Fruit fly (Drosophila melanogaster) S2 (cell line): ENCODE results near the gene Elba3.

Source experiments
- CG8478 ChIP-seq: fragments of >200 bp; optimal IDR thresholded peaks from 2 replicates; lab custom pipeline; 2018
- CTCF ChIP-seq, 2 experiments: fragments of >200 bp; optimal IDR thresholded peaks; 2 replicates each; lab custom pipeline; 2018

Gene Elba3

dm6 chr2L:4687211-4687610 is at the start of gene Elba3:
TSS of gene Elba3 (plus strand) at chr2L:4687511.
- TF ChIP-seq CG8478 (lab: Kevin White, UChicago) (no peak), CTCF (optimal IDR thresholded peaks at IDR 0.05; lab: Kevin White, UChicago) (no peak)

DNA sequence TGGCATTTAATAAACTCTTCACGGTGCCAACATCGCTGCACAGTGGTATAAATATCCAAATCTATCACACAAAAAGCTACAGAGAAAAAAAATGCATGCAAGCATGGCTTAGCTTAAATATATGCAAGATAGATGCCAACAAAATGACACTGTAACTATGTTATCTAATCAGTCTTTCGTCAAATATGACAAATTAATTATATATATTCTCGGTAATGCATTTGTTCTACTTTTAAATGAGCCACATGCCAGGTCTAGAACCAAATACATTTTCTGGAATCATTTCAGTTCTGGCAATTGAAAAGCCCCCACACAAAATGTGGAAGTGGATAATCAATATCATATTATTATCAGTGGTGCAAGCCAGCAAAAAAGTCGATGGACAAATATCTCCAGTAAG is 46.3 kb upstream of the Elba3 start, which contains the start of gene BG642163:
Gene BG642163, plus strand, starts transcription at position 301 of the 400 bp plus-strand sequence.
- TF ChIP-seq CG8478 (lab: Kevin White, UChicago) = no peak
- no peak for TF ChIP-seq CTCF (optimal IDR thresholded peaks at IDR 0.05; lab: Kevin White, UChicago)

DNA sequence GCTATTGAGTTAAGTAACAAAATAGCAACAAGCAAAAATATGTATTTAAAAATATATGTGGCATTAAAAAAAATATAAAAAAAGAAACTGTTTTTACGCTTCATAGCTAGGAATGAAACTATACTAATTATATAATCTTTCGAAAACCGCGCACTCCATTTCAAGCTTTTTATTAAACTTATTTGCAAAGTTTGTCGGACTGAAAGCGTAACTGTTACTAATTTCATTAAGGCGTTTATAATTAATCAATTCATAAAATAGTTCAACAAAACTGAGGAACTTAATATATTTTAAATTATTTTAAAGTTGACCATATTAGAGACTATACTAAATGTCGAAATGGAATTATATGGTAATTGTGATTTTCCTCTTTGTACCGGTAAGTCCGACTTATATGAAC is 44.6 kb upstream of the Elba3 start, which contains the start of gene CG15635:
Gene CG15635, plus strand, starts transcription at position 301 of the 400 bp plus-strand sequence.
- TF ChIP-seq CTCF (optimal IDR thresholded peaks at IDR 0.05; lab: Kevin White, UChicago) (no peak), CG8478 (lab: Kevin White, UChicago) (no peak)

DNA sequence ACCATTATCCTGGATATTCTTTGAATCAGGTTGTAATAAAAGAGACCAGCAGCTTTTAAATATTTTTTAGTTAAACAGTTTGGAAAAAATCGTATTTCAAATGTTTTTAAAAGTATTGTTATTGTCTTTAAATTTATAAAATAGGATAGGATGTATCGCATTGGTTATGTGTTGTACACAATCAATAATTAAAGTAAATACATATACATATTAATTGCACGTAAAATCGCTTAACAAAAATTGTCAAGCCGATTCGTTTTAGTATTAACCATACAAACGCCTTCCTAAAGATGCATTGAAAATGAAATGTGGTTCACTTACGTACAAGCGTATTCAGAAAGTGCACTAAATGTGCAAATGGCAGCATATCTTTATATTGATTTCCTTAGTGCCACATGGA is 40.6 kb upstream of the Elba3 start, which contains the start of gene CG43798:
Gene CG43798, plus strand, starts transcription at position 301 of the 400 bp plus-strand sequence.
- TF ChIP-seq CTCF (optimal IDR thresholded peaks at IDR 0.05; lab: Kevin White, UChicago) = no peak
- TF ChIP-seq CG8478 (lab: Kevin White, UChicago) = no peak

DNA sequence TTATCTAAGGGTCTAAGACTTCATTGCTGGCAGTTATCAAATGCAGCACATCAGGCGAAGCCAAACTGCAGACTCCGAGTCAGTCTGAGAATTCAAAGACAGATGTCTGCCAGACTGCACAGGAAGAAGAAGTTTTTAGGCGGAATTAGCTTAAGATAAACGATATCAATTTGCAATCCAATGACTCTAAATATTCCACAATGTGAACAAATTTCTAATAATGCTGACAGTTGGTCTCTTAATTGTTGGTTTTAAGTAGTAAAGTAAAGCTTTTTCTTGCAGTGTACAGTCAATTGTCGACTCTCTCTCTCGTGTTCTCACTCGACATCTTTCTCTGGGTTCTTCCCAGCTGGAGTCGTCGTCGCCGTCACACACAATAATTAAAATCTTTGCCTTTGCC is 38.5 kb upstream of the Elba3 start:
- TF ChIP-seq CTCF (optimal IDR thresholded peaks at IDR 0.05; lab: Kevin White, UChicago) (no peak), CG8478 (lab: Kevin White, UChicago) (no peak)

DNA sequence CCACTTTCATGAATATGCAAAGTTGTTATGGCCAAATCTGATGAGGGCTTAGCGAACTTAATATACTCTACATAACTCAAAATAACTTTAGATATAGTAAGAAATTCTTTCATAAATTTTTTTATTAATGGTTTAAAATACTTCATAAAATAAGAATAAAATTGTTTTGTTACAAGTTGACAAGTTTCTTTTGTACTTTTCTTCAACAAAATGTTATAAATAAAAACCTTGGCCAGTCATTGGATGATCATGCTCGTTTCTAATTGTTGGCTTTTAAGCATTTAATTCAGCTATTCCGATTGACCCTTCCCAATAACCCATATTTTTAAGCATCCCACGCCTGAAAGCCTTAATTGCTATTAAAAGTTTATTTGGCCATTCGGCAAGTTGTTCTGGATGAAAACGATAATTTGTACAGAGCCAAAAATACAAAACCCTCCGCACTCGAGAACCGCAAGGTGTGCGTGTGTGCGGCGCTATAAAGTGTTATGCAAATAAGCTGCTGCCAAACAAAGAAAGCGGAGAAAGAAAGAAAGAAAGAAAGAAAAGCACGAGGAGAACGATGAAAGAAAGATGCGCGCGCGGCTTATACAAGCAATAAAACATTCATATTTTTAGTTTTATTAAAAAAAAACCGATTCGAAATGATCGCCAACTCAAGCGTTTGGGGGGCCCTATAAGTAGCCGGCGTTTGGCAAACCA is 36.4 kb upstream of the Elba3 start, which contains the start of gene CG3355:
Gene CG3355, plus strand, starts transcription at position 652 of the 702 bp plus-strand sequence.
- no peak for TF ChIP-seq CTCF (optimal IDR thresholded peaks at IDR 0.05; lab: Kevin White, UChicago)
- TF ChIP-seq CG8478 (lab: Kevin White, UChicago) = no peak

DNA sequence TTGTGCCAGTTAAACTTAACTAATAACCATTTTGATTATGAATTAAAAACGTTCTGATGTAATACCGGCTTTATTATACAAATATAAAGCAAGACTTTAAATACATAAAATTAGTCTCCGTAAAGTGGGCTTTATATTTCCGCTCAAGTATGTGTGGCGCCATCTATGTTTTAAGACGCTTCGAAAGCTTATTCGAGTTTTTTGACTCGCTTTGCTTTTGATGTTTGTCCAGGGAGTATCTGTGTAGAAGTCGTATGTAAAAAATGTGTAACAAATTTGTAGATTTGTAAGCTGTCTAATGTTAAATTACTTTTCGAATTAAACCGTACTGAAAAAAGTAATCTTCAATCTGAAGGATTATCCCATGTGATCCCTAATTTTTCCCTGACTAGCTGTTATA is 26.4 kb upstream of the Elba3 start:
- TF ChIP-seq CG8478 (lab: Kevin White, UChicago) = no peak
- TF ChIP-seq CTCF (optimal IDR thresholded peaks at IDR 0.05; lab: Kevin White, UChicago) = peak; percentile 54 to 76

- TF ChIP-seq CG8478 (lab: Kevin White, UChicago) = no peak
- TF ChIP-seq CTCF (optimal IDR thresholded peaks at IDR 0.05; lab: Kevin White, UChicago) = no peak
Observed at dm6 chr2L:4682377-4682776, 4.9 kb upstream of the Elba3 start, which contains the start of gene CG11929. TSS of gene CG11929 (plus strand) at chr2L:4682677.

DNA sequence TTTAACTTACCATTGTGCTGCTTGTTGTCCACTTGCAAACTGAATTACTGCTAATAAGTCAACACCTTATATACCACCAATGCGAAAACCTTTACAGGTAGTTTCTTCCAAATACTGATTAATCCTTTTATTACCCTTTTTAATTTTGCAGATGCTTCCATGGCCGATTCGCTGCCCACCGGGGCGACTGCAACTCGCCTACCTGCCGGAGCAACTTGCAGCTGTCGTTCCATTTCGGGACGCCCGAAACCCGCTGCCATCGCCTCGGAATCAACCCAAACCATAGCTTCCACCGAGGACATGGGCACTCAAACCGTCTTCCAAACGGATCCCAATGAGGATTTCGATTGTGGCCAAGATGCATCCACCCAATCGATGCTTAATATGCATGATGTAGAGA is 3.0 kb upstream of the Elba3 start, which contains the start of gene Elba1:
Gene Elba1, minus strand, starts transcription at position 101 of the 400 bp plus-strand sequence.
- no peak for TF ChIP-seq CG8478 (lab: Kevin White, UChicago)
- TF ChIP-seq CTCF (optimal IDR thresholded peaks at IDR 0.05; lab: Kevin White, UChicago) = no peak

- no peak for TF ChIP-seq CTCF (optimal IDR thresholded peaks at IDR 0.05; lab: Kevin White, UChicago)
- no peak for TF ChIP-seq CG8478 (lab: Kevin White, UChicago)
Observed at dm6 chr2L:4690602-4691001, 3.3 kb downstream of the Elba3 start, which contains the start of gene CG3251. TSS of gene CG3251 (minus strand) at chr2L:4690702.

- TF ChIP-seq CG8478 (lab: Kevin White, UChicago) = no peak
- TF ChIP-seq CTCF (optimal IDR thresholded peaks at IDR 0.05; lab: Kevin White, UChicago) = no peak
Observed at dm6 chr2L:4694421-4694820, 7.1 kb downstream of the Elba3 start, which contains the start of gene dcma. TSS of gene dcma (plus strand) at chr2L:4694721.

DNA sequence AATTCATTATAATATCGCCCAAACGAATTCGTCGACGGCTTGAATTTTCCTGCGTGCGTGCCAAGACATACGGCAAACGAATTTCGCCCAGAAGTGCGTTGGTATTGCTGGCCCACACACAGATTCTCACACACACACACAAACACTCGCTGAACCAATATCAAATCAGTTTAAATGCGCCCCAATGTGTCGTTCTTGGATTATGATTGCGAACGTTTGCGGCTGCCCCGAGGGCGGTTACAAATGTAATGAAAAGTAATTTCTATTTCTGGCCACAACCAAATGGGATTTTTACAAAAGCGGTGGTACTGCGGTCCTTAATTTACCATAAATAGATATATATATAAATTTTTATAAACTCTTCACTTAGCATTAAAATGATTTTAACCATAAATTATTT is 11.5 kb downstream of the Elba3 start:
- TF ChIP-seq CG8478 (lab: Kevin White, UChicago) = no peak
- no peak for TF ChIP-seq CTCF (optimal IDR thresholded peaks at IDR 0.05; lab: Kevin White, UChicago)

dm6 chr2L:4701385-4701784 is 14.1 kb downstream of the Elba3 start, which contains the start of gene Taf12L:
TSS of gene Taf12L (minus strand) at chr2L:4701485.
- no peak for TF ChIP-seq CG8478 (lab: Kevin White, UChicago)
- no peak for TF ChIP-seq CTCF (optimal IDR thresholded peaks at IDR 0.05; lab: Kevin White, UChicago)

DNA sequence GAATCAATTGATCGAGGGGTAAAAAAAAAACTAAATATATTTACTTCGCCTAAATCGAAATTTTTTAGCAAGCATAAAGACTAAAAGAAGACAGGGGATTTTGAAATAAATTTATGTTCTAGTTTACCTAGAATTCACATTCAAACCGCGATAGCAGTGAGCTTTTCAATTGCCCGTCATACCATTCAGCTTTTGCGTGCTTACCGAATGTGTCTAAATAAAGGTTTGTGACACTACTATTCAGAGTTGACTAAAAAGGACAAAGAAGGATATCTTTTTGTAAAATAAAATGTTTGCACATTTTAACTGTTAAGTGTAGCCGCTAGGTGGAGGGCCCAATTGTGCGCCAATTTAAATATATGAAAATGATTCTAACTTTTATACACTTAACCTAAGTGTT is 38.7 kb downstream of the Elba3 start:
- no peak for TF ChIP-seq CG8478 (lab: Kevin White, UChicago)
- peak; percentile 79 to 84 for TF ChIP-seq CTCF (optimal IDR thresholded peaks at IDR 0.05; lab: Kevin White, UChicago)

dm6 chr2L:4734358-4734757 is 47.0 kb downstream of the Elba3 start, which contains the start of gene CG15631:
TSS of gene CG15631 (minus strand) at chr2L:4734458.
- no peak for TF ChIP-seq CG8478 (lab: Kevin White, UChicago)
- no peak for TF ChIP-seq CTCF (optimal IDR thresholded peaks at IDR 0.05; lab: Kevin White, UChicago)
